Fruit fly (Drosophila melanogaster) whole organism, embryonic: ENCODE measurements around the gene Traf4.
A peak's percentile ranks its signal among the peaks of the same experiment; 100 is the strongest.

ENCODE experiments used
- ATbp ChIP-seq: fragments of 200-800 bp; sonication (Bioruptor generic); optimal IDR thresholded peaks from 2 replicates; lab custom pipeline; 2017; ENCODE audit warnings: missing biosample characterization, mild to moderate bottlenecking, missing genetic modification characterization, missing genetic modification reagents
- BEAF-32 ChIP-seq: fragments of 200-800 bp; sonication (Bioruptor generic); optimal IDR thresholded peaks from 3 replicates; lab custom pipeline; 2017; ENCODE audit warnings: missing biosample characterization, missing genetic modification characterization, mild to moderate bottlenecking, moderate library complexity, missing genetic modification reagents
- CG12219 ChIP-seq: fragments of 200-800 bp; sonication (Bioruptor generic); optimal IDR thresholded peaks from 3 replicates; lab custom pipeline; 2018; ENCODE audit warnings: missing biosample characterization, mild to moderate bottlenecking, missing genetic modification characterization
- CG1233 ChIP-seq: fragments of 200-800 bp; sonication (Bioruptor generic); optimal IDR thresholded peaks from 4 replicates; lab custom pipeline; 2018; ENCODE audit warnings: missing biosample characterization, mild to moderate bottlenecking, missing genetic modification characterization
- CG12659 ChIP-seq: fragments of 200-800 bp; sonication (Bioruptor generic); optimal IDR thresholded peaks from 3 replicates; lab custom pipeline; 2017; ENCODE audit warnings: mild to moderate bottlenecking, missing biosample characterization, missing genetic modification reagents, missing genetic modification characterization
- CG13775 ChIP-seq: fragments of 200-800 bp; sonication (Bioruptor generic); optimal IDR thresholded peaks from 3 replicates; lab custom pipeline; 2017; ENCODE audit warnings: missing biosample characterization, mild to moderate bottlenecking, missing genetic modification characterization
- CG14965 ChIP-seq: fragments of 200-800 bp; sonication (Bioruptor generic); optimal IDR thresholded peaks from 2 replicates; lab custom pipeline; 2016; ENCODE audit warnings: missing biosample characterization, missing genetic modification characterization, borderline replicate concordance
- CG16813 ChIP-seq: fragments of 200-800 bp; sonication (Bioruptor generic); IDR thresholded peaks from 3 replicates; pipeline ENCODE4 v1.3.6; 2022; ENCODE audit warnings: missing biosample characterization, missing genetic modification characterization; ENCODE audit not compliant: partially characterized antibody
- CG17328 ChIP-seq: fragments of 200-800 bp; sonication (Bioruptor generic); IDR thresholded peaks from 2 replicates; pipeline ENCODE4 v1.3.6; 2022; ENCODE audit warnings: missing biosample characterization, missing genetic modification characterization
- CG18619 ChIP-seq: fragments of 200-800 bp; sonication (Bioruptor generic); optimal IDR thresholded peaks from 3 replicates; lab custom pipeline; 2017; ENCODE audit warnings: missing biosample characterization, mild to moderate bottlenecking, missing genetic modification characterization
- CG18764 ChIP-seq: fragments of 200-800 bp; sonication (Bioruptor generic); optimal IDR thresholded peaks from 3 replicates; lab custom pipeline; 2016; ENCODE audit warnings: missing biosample characterization, missing genetic modification characterization
- CG2120 ChIP-seq: fragments of 200-800 bp; sonication (Bioruptor generic); optimal IDR thresholded peaks from 3 replicates; lab custom pipeline; 2016; ENCODE audit warnings: missing biosample characterization, missing genetic modification characterization
- CG2875 ChIP-seq: fragments of 200-800 bp; sonication (Bioruptor generic); optimal IDR thresholded peaks from 2 replicates; lab custom pipeline; 2017; ENCODE audit warnings: missing biosample characterization, mild to moderate bottlenecking, missing genetic modification characterization, missing genetic modification reagents
- CG3163 ChIP-seq: fragments of 200-800 bp; sonication (Bioruptor generic); optimal IDR thresholded peaks from 3 replicates; lab custom pipeline; 2016; ENCODE audit warnings: missing biosample characterization, missing genetic modification characterization
- CG32772 ChIP-seq: fragments of 200-800 bp; sonication (Bioruptor generic); IDR thresholded peaks from 2 replicates; pipeline ENCODE4 v1.3.6; 2022; ENCODE audit warnings: missing biosample characterization, missing genetic modification characterization
- CG3281 ChIP-seq: fragments of 200-800 bp; sonication (Bioruptor generic); optimal IDR thresholded peaks from 3 replicates; lab custom pipeline; 2017; ENCODE audit warnings: missing biosample characterization, mild to moderate bottlenecking, missing genetic modification characterization
- CG4424 ChIP-seq: fragments of 200-800 bp; sonication (Bioruptor generic); optimal IDR thresholded peaks from 3 replicates; lab custom pipeline; 2016; ENCODE audit warnings: missing biosample characterization, missing genetic modification characterization
- CG4617 ChIP-seq: fragments of 200-800 bp; sonication (Bioruptor generic); optimal IDR thresholded peaks from 3 replicates; lab custom pipeline; 2016; ENCODE audit warnings: missing biosample characterization, missing genetic modification characterization, borderline replicate concordance
- CG8089 ChIP-seq: fragments of 200-800 bp; sonication (Bioruptor generic); optimal IDR thresholded peaks from 3 replicates; lab custom pipeline; 2016; ENCODE audit warnings: missing biosample characterization, missing genetic modification characterization
- CG9437 ChIP-seq: fragments of 200-800 bp; sonication (Bioruptor generic); optimal IDR thresholded peaks from 2 replicates; lab custom pipeline; 2018; ENCODE audit warnings: missing biosample characterization, mild to moderate bottlenecking, missing genetic modification characterization
- CTCF ChIP-seq: fragments of 200-800 bp; sonication (Bioruptor generic); optimal IDR thresholded peaks from 2 replicates; lab custom pipeline; 2017; ENCODE audit warnings: missing biosample characterization, mild to moderate bottlenecking, missing genetic modification characterization, moderate library complexity
- Doc3 ChIP-seq: fragments of 200-800 bp; sonication (Bioruptor generic); IDR thresholded peaks from 3 replicates; pipeline ENCODE4 v1.3.6; 2022; ENCODE audit warnings: missing biosample characterization, missing genetic modification characterization; ENCODE audit not compliant: partially characterized antibody
- ERR ChIP-seq: fragments of 200-800 bp; sonication (Bioruptor generic); optimal IDR thresholded peaks from 2 replicates; lab custom pipeline; 2016; ENCODE audit warnings: missing biosample characterization, missing genetic modification characterization
- Gsc ChIP-seq: fragments of 200-800 bp; sonication (Bioruptor generic); IDR thresholded peaks from 2 replicates; pipeline ENCODE4 v1.3.6; 2022; ENCODE audit warnings: missing biosample characterization, missing genetic modification characterization
- Gug ChIP-seq: fragments of 200-800 bp; sonication (Bioruptor generic); IDR thresholded peaks from 4 replicates; pipeline ENCODE4 v1.3.6; 2022; ENCODE audit warnings: missing biosample characterization, missing genetic modification characterization
- HLH4C ChIP-seq: fragments of 200-800 bp; sonication (Bioruptor generic); IDR thresholded peaks from 3 replicates; pipeline ENCODE4 v1.3.6; 2022; ENCODE audit warnings: missing biosample characterization, missing genetic modification characterization; ENCODE audit not compliant: partially characterized antibody
- Med ChIP-seq: fragments of 200-800 bp; sonication (Bioruptor generic); peaks from one replicate; lab custom pipeline; 2016; ENCODE audit warnings: missing biosample characterization, missing genetic modification characterization, mild to moderate bottlenecking, inconsistent platforms, moderate library complexity
- NK7.1 ChIP-seq: fragments of 200-800 bp; sonication (Bioruptor generic); optimal IDR thresholded peaks from 3 replicates; lab custom pipeline; 2016; ENCODE audit warnings: missing biosample characterization, missing genetic modification characterization
- Nf-YA ChIP-seq: fragments of 200-800 bp; sonication (Bioruptor generic); IDR thresholded peaks from 2 replicates; pipeline ENCODE4 v1.3.6; 2022; ENCODE audit warnings: missing biosample characterization, missing genetic modification characterization
- Rfx ChIP-seq: fragments of 200-800 bp; sonication (Bioruptor generic); IDR thresholded peaks from 2 replicates; pipeline ENCODE4 v1.3.6; 2022; ENCODE audit warnings: missing biosample characterization, missing genetic modification characterization
- Side ChIP-seq: fragments of 200-800 bp; sonication (Bioruptor generic); optimal IDR thresholded peaks from 2 replicates; lab custom pipeline; 2016; ENCODE audit warnings: missing biosample characterization, missing genetic modification characterization
- Sry-δ ChIP-seq: fragments of 200-800 bp; sonication (Bioruptor generic); optimal IDR thresholded peaks from 2 replicates; lab custom pipeline; 2016; ENCODE audit warnings: missing biosample characterization, missing genetic modification characterization
- YL-1 ChIP-seq: fragments of 200-800 bp; sonication (Bioruptor generic); optimal IDR thresholded peaks from 3 replicates; lab custom pipeline; 2017; ENCODE audit warnings: missing biosample characterization, mild to moderate bottlenecking, missing genetic modification characterization
- crol ChIP-seq: fragments of 200-800 bp; sonication (Bioruptor generic); IDR thresholded peaks from 2 replicates; pipeline ENCODE4 v1.3.6; 2022; ENCODE audit warnings: missing biosample characterization, missing genetic modification characterization
- dmrt11E ChIP-seq: fragments of 200-800 bp; sonication (Bioruptor generic); optimal IDR thresholded peaks from 3 replicates; lab custom pipeline; 2018; ENCODE audit warnings: missing biosample characterization, mild to moderate bottlenecking, missing genetic modification characterization, moderate library complexity
- fru ChIP-seq: fragments of >200 bp; optimal IDR thresholded peaks from 2 replicates; lab custom pipeline; 2017
- gt ChIP-seq: fragments of 200-800 bp; sonication (Bioruptor generic); IDR thresholded peaks from 2 replicates; pipeline ENCODE4 v1.3.6; 2022; ENCODE audit warnings: missing biosample characterization, missing genetic modification characterization
- hbn ChIP-seq: fragments of 200-800 bp; sonication (Bioruptor generic); IDR thresholded peaks from 2 replicates; pipeline ENCODE4 v1.3.6; 2022; ENCODE audit warnings: missing biosample characterization, missing genetic modification characterization; ENCODE audit not compliant: partially characterized antibody
- her ChIP-seq: fragments of 200-800 bp; sonication (Bioruptor generic); optimal IDR thresholded peaks from 2 replicates; lab custom pipeline; 2016; ENCODE audit warnings: missing biosample characterization, missing genetic modification characterization
- ind ChIP-seq: fragments of 200-800 bp; sonication (Bioruptor generic); optimal IDR thresholded peaks from 3 replicates; lab custom pipeline; 2016; ENCODE audit warnings: missing biosample characterization, missing genetic modification characterization
- nerfin-2 ChIP-seq: fragments of 200-800 bp; sonication (Bioruptor generic); IDR thresholded peaks from 2 replicates; pipeline ENCODE4 v1.3.6; 2022; ENCODE audit warnings: missing biosample characterization, missing genetic modification characterization; ENCODE audit not compliant: partially characterized antibody
- otp ChIP-seq: fragments of 200-800 bp; sonication (Bioruptor generic); IDR thresholded peaks from 3 replicates; pipeline ENCODE4, ENCODE4 v1.3.6; 2022; ENCODE audit warnings: missing biosample characterization, missing genetic modification characterization
- pb ChIP-seq: fragments of 200-800 bp; sonication (Bioruptor generic); optimal IDR thresholded peaks from 3 replicates; lab custom pipeline; 2016; ENCODE audit warnings: missing biosample characterization, missing genetic modification characterization
- peb ChIP-seq: fragments of 200-800 bp; sonication (Bioruptor generic); IDR thresholded peaks from 2 replicates; pipeline ENCODE4 v1.3.6; 2022; ENCODE audit warnings: missing biosample characterization, missing genetic modification characterization
- pum ChIP-seq: fragments of 200-800 bp; sonication (Bioruptor generic); optimal IDR thresholded peaks from 2 replicates; lab custom pipeline; 2016; ENCODE audit warnings: missing biosample characterization, missing genetic modification characterization
- schlank ChIP-seq: fragments of 200-800 bp; sonication (Bioruptor generic); optimal IDR thresholded peaks from 2 replicates; lab custom pipeline; 2018; ENCODE audit warnings: missing biosample characterization, mild to moderate bottlenecking, missing genetic modification characterization
- sima ChIP-seq: fragments of 200-800 bp; sonication (Bioruptor generic); optimal IDR thresholded peaks from 2 replicates; lab custom pipeline; 2016; ENCODE audit warnings: missing biosample characterization, missing genetic modification characterization
- slp2 ChIP-seq: fragments of 200-800 bp; sonication (Bioruptor generic); optimal IDR thresholded peaks from 2 replicates; lab custom pipeline; 2016; ENCODE audit warnings: missing biosample characterization, missing genetic modification characterization
- sug ChIP-seq: fragments of 200-800 bp; optimal IDR thresholded peaks from 2 replicates; lab custom pipeline; 2019; ENCODE audit warnings: missing biosample characterization, mild to moderate bottlenecking, missing genetic modification characterization, moderate library complexity
- tin ChIP-seq: fragments of 200-800 bp; sonication (Bioruptor generic); optimal IDR thresholded peaks from 3 replicates; lab custom pipeline; 2016; ENCODE audit warnings: missing biosample characterization, missing genetic modification characterization
- trh ChIP-seq: fragments of 200-800 bp; sonication (Bioruptor generic); optimal IDR thresholded peaks from 2 replicates; lab custom pipeline; 2016; ENCODE audit warnings: missing biosample characterization, missing genetic modification characterization
- vvl ChIP-seq: fragments of 200-800 bp; sonication (Bioruptor generic); IDR thresholded peaks from 2 replicates; pipeline ENCODE4 v1.3.6; 2022; ENCODE audit warnings: missing biosample characterization, missing genetic modification characterization

Traf4 gene

DNA sequence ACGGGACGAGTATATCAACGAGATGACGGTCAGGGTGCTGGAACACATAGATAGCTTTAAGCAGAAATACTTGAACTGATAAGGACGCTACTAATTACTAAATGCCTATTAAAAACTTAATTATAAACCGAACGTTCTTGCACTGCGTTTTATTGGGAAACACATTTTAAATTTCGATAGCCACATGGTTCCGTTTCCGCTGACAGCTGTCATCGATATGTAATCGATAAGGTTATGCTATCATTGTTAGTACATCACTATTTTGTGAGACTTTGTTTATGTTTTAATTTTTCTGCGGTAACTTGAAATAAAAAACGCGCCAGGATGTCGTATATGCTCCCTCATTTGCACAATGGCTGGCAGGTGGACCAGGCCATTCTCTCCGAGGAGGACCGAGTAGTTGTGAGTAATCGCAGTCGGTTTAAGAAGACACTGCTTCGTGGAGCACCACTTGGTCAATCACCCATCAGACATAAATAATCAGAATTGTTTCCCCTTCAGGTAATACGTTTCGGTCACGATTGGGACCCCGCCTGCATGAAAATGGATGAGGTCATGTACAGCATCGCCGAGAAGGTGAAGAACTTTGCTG, 41.4 kb downstream of the Traf4 start, which contains the start of gene Dim1 (continued):
- TF ChIP-seq CG17328 (GFP tag; lab: Robert Waterston, UW) (0 out of 2 replicates have a peak, but pooled peaks have one; percentile 31), CG2875 (GFP tag; lab: Kevin White, UChicago) (peak; percentile 33), CG12219 (GFP tag; lab: Kevin White, UChicago) (peak; percentile 38), otp (no peak), CG12659 (peak; percentile 46), schlank (tag; lab: Kevin White, UChicago) (peak; percentile 23), pum (GFP tag; lab: Kevin White, UChicago) (no peak), CG32772 (GFP tag; lab: Robert Waterston, UW) (no peak), Gug (no peak), Rfx (GFP tag; lab: Robert Waterston, UW) (peak; percentile 53; the same call in 1 of the 2 replicates), gt (GFP tag; lab: Robert Waterston, UW) (no peak), BEAF-32 (GFP tag; lab: Kevin White, UChicago) (peak; percentile 68), CG8089 (GFP tag; lab: Kevin White, UChicago) (no peak), NK7.1 (GFP tag; lab: Kevin White, UChicago) (peak; percentile 11), slp2 (GFP tag; lab: Kevin White, UChicago) (no peak), sima (GFP tag; lab: Kevin White, UChicago) (no peak), ind (GFP tag; lab: Kevin White, UChicago) (no peak), her (GFP tag; lab: Kevin White, UChicago) (no peak), CG13775 (GFP tag; lab: Kevin White, UChicago) (peak; percentile 31), Med (GFP tag; lab: Kevin White, UChicago) (peak; percentile 94), YL-1 (peak; percentile 73), sug (tag; lab: Kevin White, UChicago) (no peak), CG3163 (GFP tag; lab: Kevin White, UChicago) (peak; percentile 5), CG3281 (GFP tag; lab: Kevin White, UChicago) (no peak), trh (GFP tag; lab: Kevin White, UChicago) (no peak), Side (GFP tag; lab: Kevin White, UChicago) (peak; percentile 25), CG4424 (no peak), CG18619 (peak; percentile 47), Gsc (GFP tag; lab: Robert Waterston, UW) (no peak), hbn (GFP tag; lab: Robert Waterston, UW) (peak; percentile 77), nerfin-2 (GFP tag; lab: Robert Waterston, UW) (peak; percentile 70), Nf-YA (no peak), pb (peak; percentile 36), fru (lab: Kevin White, UChicago) (no peak), CG9437 (no peak), CG4617 (GFP tag; lab: Kevin White, UChicago) (peak; percentile 34), CG16813 (peak; percentile 74), peb (GFP tag; lab: Robert Waterston, UW) (no peak), CG14965 (GFP tag; lab: Kevin White, UChicago) (no peak), CG1233 (GFP tag; lab: Kevin White, UChicago) (peak; percentile 16), tin (no peak), ATbp (GFP tag; lab: Kevin White, UChicago) (no peak), CG2120 (GFP tag; lab: Kevin White, UChicago) (no peak), crol (GFP tag; lab: Robert Waterston, UW) (no peak), ERR (no peak), CTCF (peak; percentile 14), vvl (peak; percentile 59; the same call in 1 of the 2 replicates), CG18764 (GFP tag; lab: Kevin White, UChicago) (no peak), Sry-δ (GFP tag; lab: Kevin White, UChicago) (peak; percentile 92), HLH4C (peak; percentile 78), Doc3 (GFP tag; lab: Robert Waterston, UW) (peak; percentile 64), dmrt11E (tag; lab: Kevin White, UChicago) (no peak)
